Worm (Caenorhabditis elegans) whole organism, midembryonic: Measurements from ENCODE around the gene Y39B6A.10.

Experiments used
- T22C8.4 ChIP-seq: fragments of 200-800 bp; sonication (Bioruptor generic); IDR thresholded peaks from 2 replicates; pipeline ENCODE4 v1.3.6; 2022; ENCODE audit warnings: missing genetic modification characterization, missing compliant biosample characterization
- cog-1 ChIP-seq: sonication (generic microtip); optimal IDR thresholded peaks from 2 replicates; lab custom pipeline; 2016; ENCODE audit warnings: missing genetic modification characterization, missing compliant biosample characterization
- flt-1 ChIP-seq: fragments of 200-800 bp; sonication (Bioruptor generic); IDR thresholded peaks from 2 replicates; pipeline ENCODE4 v1.3.6; 2022; ENCODE audit warnings: missing genetic modification characterization, missing compliant biosample characterization
- klf-2 ChIP-seq: fragments of 200-800 bp; sonication (Bioruptor generic); conservative IDR thresholded peaks from 2 replicates; pipeline ENCODE4 v1.3.6; 2022; ENCODE audit warnings: missing genetic modification reagents, missing genetic modification characterization, missing compliant biosample characterization
- med-1 ChIP-seq: sonication (generic microtip); optimal IDR thresholded peaks from 2 replicates; lab custom pipeline; 2017; ENCODE audit warnings: missing genetic modification characterization, mild to moderate bottlenecking, missing compliant biosample characterization, antibody characterized with exemption, missing genetic modification reagents; ENCODE audit not compliant: insufficient read depth
- ref-1 ChIP-seq: fragments of 200-800 bp; sonication (Bioruptor generic); conservative IDR thresholded peaks from 2 replicates; pipeline ENCODE4 v1.3.6; 2022; ENCODE audit warnings: missing genetic modification reagents, missing genetic modification characterization, missing compliant biosample characterization
- tab-1 ChIP-seq: fragments of 200-800 bp; sonication (Bioruptor generic); IDR thresholded peaks from 2 replicates; pipeline ENCODE4 v1.3.6; 2022; ENCODE audit warnings: missing genetic modification characterization, missing compliant biosample characterization
- ztf-23 ChIP-seq: fragments of 200-800 bp; sonication (Bioruptor generic); IDR thresholded peaks from 2 replicates; pipeline ENCODE4 v1.3.6; 2022; ENCODE audit warnings: missing genetic modification reagents, missing genetic modification characterization, missing compliant biosample characterization
- ztf-29 ChIP-seq: fragments of 200-800 bp; sonication (Bioruptor generic); IDR thresholded peaks from 2 replicates; pipeline ENCODE4 v1.3.6; 2022; ENCODE audit warnings: missing genetic modification reagents, missing genetic modification characterization, missing compliant biosample characterization

The Y39B6A.10 gene

ce11 chrV:19133507-19133906 lies at the start of gene Y39B6A.10:
Y39B6A.10 (minus strand) TSS chrV:19133607.
- TF ChIP-seq T22C8.4 (GFP tag; lab: Robert Waterston, UW), result no peak

ce11 chrV:19181684-19182083 lies 48.3 kb upstream of the Y39B6A.10 start:
- TF ChIP-seq T22C8.4 (GFP tag; lab: Robert Waterston, UW) (no peak), ref-1 (GFP tag; lab: Robert Waterston, UW) (no peak), med-1 (GFP tag; lab: Kevin White, UChicago) (no peak), ztf-23 (GFP tag; lab: Robert Waterston, UW) (no peak), cog-1 (tag; lab: Kevin White, UChicago) (no peak), flt-1 (GFP tag; lab: Robert Waterston, UW) (no peak), ztf-29 (GFP tag; lab: Robert Waterston, UW) (no peak), klf-2 (GFP tag; lab: Robert Waterston, UW) (no peak), tab-1 (no peak)

- TF ChIP-seq ref-1 (GFP tag; lab: Robert Waterston, UW) (no peak), tab-1 (no peak), T22C8.4 (GFP tag; lab: Robert Waterston, UW) (no peak), ztf-23 (GFP tag; lab: Robert Waterston, UW) (no peak), ztf-29 (GFP tag; lab: Robert Waterston, UW) (no peak), flt-1 (GFP tag; lab: Robert Waterston, UW) (no peak), cog-1 (tag; lab: Kevin White, UChicago) (no peak), med-1 (GFP tag; lab: Kevin White, UChicago) (no peak), klf-2 (GFP tag; lab: Robert Waterston, UW) (no peak)
Observed at ce11 chrV:19178896-19179295, 45.5 kb upstream of the Y39B6A.10 start.

ce11 chrV:19177804-19178203 lies 44.4 kb upstream of the Y39B6A.10 start:
- no peak for TF ChIP-seq flt-1 (GFP tag; lab: Robert Waterston, UW)
- no peak for TF ChIP-seq ref-1 (GFP tag; lab: Robert Waterston, UW)
- TF ChIP-seq ztf-23 (GFP tag; lab: Robert Waterston, UW), result no peak
- no peak for TF ChIP-seq T22C8.4 (GFP tag; lab: Robert Waterston, UW)
- no peak for TF ChIP-seq klf-2 (GFP tag; lab: Robert Waterston, UW)
- no peak for TF ChIP-seq tab-1
- TF ChIP-seq ztf-29 (GFP tag; lab: Robert Waterston, UW), result no peak
- TF ChIP-seq cog-1 (tag; lab: Kevin White, UChicago), result no peak
- no peak for TF ChIP-seq med-1 (GFP tag; lab: Kevin White, UChicago)

- TF ChIP-seq klf-2 (GFP tag; lab: Robert Waterston, UW), result no peak
- TF ChIP-seq ztf-23 (GFP tag; lab: Robert Waterston, UW), result no peak
- TF ChIP-seq T22C8.4 (GFP tag; lab: Robert Waterston, UW), result no peak
- TF ChIP-seq med-1 (GFP tag; lab: Kevin White, UChicago), result no peak
- no peak for TF ChIP-seq flt-1 (GFP tag; lab: Robert Waterston, UW)
- TF ChIP-seq ztf-29 (GFP tag; lab: Robert Waterston, UW), result no peak
- TF ChIP-seq cog-1 (tag; lab: Kevin White, UChicago), result no peak
- no peak for TF ChIP-seq tab-1
- no peak for TF ChIP-seq ref-1 (GFP tag; lab: Robert Waterston, UW)
Observed at ce11 chrV:19177070-19177469, 43.7 kb upstream of the Y39B6A.10 start.

- no peak for TF ChIP-seq tab-1
- no peak for TF ChIP-seq ref-1 (GFP tag; lab: Robert Waterston, UW)
- no peak for TF ChIP-seq ztf-23 (GFP tag; lab: Robert Waterston, UW)
- no peak for TF ChIP-seq klf-2 (GFP tag; lab: Robert Waterston, UW)
- TF ChIP-seq flt-1 (GFP tag; lab: Robert Waterston, UW), result no peak
- no peak for TF ChIP-seq cog-1 (tag; lab: Kevin White, UChicago)
- TF ChIP-seq ztf-29 (GFP tag; lab: Robert Waterston, UW), result no peak
- no peak for TF ChIP-seq med-1 (GFP tag; lab: Kevin White, UChicago)
- TF ChIP-seq T22C8.4 (GFP tag; lab: Robert Waterston, UW), result no peak
Observed at ce11 chrV:19175714-19176113, 42.3 kb upstream of the Y39B6A.10 start.

ce11 chrV:19174626-19175025 lies 41.2 kb upstream of the Y39B6A.10 start, which contains the start of gene hot-2:
hot-2 (plus strand) TSS chrV:19174759.
- TF ChIP-seq ztf-23 (GFP tag; lab: Robert Waterston, UW) (no peak), cog-1 (tag; lab: Kevin White, UChicago) (no peak), med-1 (GFP tag; lab: Kevin White, UChicago) (no peak), ref-1 (GFP tag; lab: Robert Waterston, UW) (no peak), klf-2 (GFP tag; lab: Robert Waterston, UW) (no peak), tab-1 (no peak), flt-1 (GFP tag; lab: Robert Waterston, UW) (no peak), ztf-29 (GFP tag; lab: Robert Waterston, UW) (no peak), T22C8.4 (GFP tag; lab: Robert Waterston, UW) (no peak)

ce11 chrV:19158664-19159063 lies 25.3 kb upstream of the Y39B6A.10 start, which contains the start of gene Y39B6A.5:
Y39B6A.5 (minus strand) TSS chrV:19158877.
- TF ChIP-seq klf-2 (GFP tag; lab: Robert Waterston, UW), result no peak
- no peak for TF ChIP-seq ztf-23 (GFP tag; lab: Robert Waterston, UW)
- TF ChIP-seq flt-1 (GFP tag; lab: Robert Waterston, UW), result no peak

ce11 chrV:19153806-19154205 lies 20.4 kb upstream of the Y39B6A.10 start, which contains the start of gene tsp-13:
tsp-13 (plus strand) TSS chrV:19154106.
- TF ChIP-seq klf-2 (GFP tag; lab: Robert Waterston, UW) (no peak), ztf-29 (GFP tag; lab: Robert Waterston, UW) (no peak), tab-1 (no peak), flt-1 (GFP tag; lab: Robert Waterston, UW) (no peak), ref-1 (GFP tag; lab: Robert Waterston, UW) (no peak), ztf-23 (GFP tag; lab: Robert Waterston, UW) (no peak), med-1 (GFP tag; lab: Kevin White, UChicago) (no peak), cog-1 (tag; lab: Kevin White, UChicago) (no peak), T22C8.4 (GFP tag; lab: Robert Waterston, UW) (no peak)
